Worm (Caenorhabditis elegans): ENCODE data around the gene srd-45.

ce11 chrX:12298324-12298723, 30.5 kb upstream of the srd-45 start, which contains the start of gene W06D11.3:
- TF ChIP-seq snpc-4 (tag; optimal IDR thresholded peaks at IDR 0.05) (no peak), blmp-1 (tag; optimal IDR thresholded peaks at IDR 0.05; ENCODE audit: insufficient read depth) (no peak), ceh-16 (tag; optimal IDR thresholded peaks at IDR 0.05) (no peak), aly-2 (tag; optimal IDR thresholded peaks at IDR 0.05) (no peak), zag-1 (tag; optimal IDR thresholded peaks at IDR 0.05) (no peak), mbf-1 (tag; optimal IDR thresholded peaks at IDR 0.05) (no peak), nhr-25 (tag; optimal IDR thresholded peaks at IDR 0.05) (no peak), peb-1 (tag; optimal IDR thresholded peaks at IDR 0.05) (no peak), nhr-237 (tag; optimal IDR thresholded peaks at IDR 0.05) (no peak), ama-1 (optimal IDR thresholded peaks at IDR 0.05) (no peak), lin-39 (tag; optimal IDR thresholded peaks at IDR 0.05) (no peak), skn-1 (tag; optimal IDR thresholded peaks at IDR 0.05) (no peak)
